Worm (Caenorhabditis elegans): ENCODE measurements around the gene abu-6.

Gene abu-6

ce11 chrV:5158302-5158701 is 3.4 kb downstream of the abu-6 start, which contains the start of gene abu-15:
TSS of gene abu-15 (plus strand) at chrV:5158602.
- TF ChIP-seq him-1 (tag; optimal IDR thresholded peaks at IDR 0.05): no peak
- no peak for TF ChIP-seq dao-5 (tag; optimal IDR thresholded peaks at IDR 0.05)
- TF ChIP-seq W03F9.2 (tag; optimal IDR thresholded peaks at IDR 0.05): no peak

ce11 chrV:5157660-5158059 is 4.0 kb downstream of the abu-6 start, which contains the start of gene srx-39:
TSS of gene srx-39 (minus strand) at chrV:5157760.
- no peak for TF ChIP-seq him-1 (tag; optimal IDR thresholded peaks at IDR 0.05)
- TF ChIP-seq dao-5 (tag; optimal IDR thresholded peaks at IDR 0.05): no peak
- TF ChIP-seq W03F9.2 (tag; optimal IDR thresholded peaks at IDR 0.05): no peak

ce11 chrV:5155516-5155915 is 6.2 kb downstream of the abu-6 start, which contains the start of gene srx-38:
TSS of gene srx-38 (minus strand) at chrV:5155616.
- no peak for TF ChIP-seq him-1 (tag; optimal IDR thresholded peaks at IDR 0.05)
- no peak for TF ChIP-seq dao-5 (tag; optimal IDR thresholded peaks at IDR 0.05)

ce11 chrV:5150880-5151279 is 10.8 kb downstream of the abu-6 start, which contains the start of gene srh-130:
TSS of gene srh-130 (plus strand) at chrV:5151180.
- TF ChIP-seq W03F9.2 (tag; optimal IDR thresholded peaks at IDR 0.05): no peak
- TF ChIP-seq him-1 (tag; optimal IDR thresholded peaks at IDR 0.05): no peak
- TF ChIP-seq dao-5 (tag; optimal IDR thresholded peaks at IDR 0.05): no peak

ce11 chrV:5146394-5146793 is 15.3 kb downstream of the abu-6 start, which contains the start of gene F14F9.6:
TSS of gene F14F9.6 (minus strand) at chrV:5146494.
- TF ChIP-seq dao-5 (tag; optimal IDR thresholded peaks at IDR 0.05) (no peak), him-1 (tag; optimal IDR thresholded peaks at IDR 0.05) (no peak), W03F9.2 (tag; optimal IDR thresholded peaks at IDR 0.05) (no peak)

ce11 chrV:5144541-5144940 is 17.2 kb downstream of the abu-6 start, which contains the start of gene F14F9.2:
TSS of gene F14F9.2 (plus strand) at chrV:5144841.
- TF ChIP-seq W03F9.2 (tag; optimal IDR thresholded peaks at IDR 0.05): no peak
- TF ChIP-seq him-1 (tag; optimal IDR thresholded peaks at IDR 0.05): no peak
- no peak for TF ChIP-seq dao-5 (tag; optimal IDR thresholded peaks at IDR 0.05)

- TF ChIP-seq W03F9.2 (tag; optimal IDR thresholded peaks at IDR 0.05): no peak
- no peak for TF ChIP-seq dao-5 (tag; optimal IDR thresholded peaks at IDR 0.05)
- TF ChIP-seq him-1 (tag; optimal IDR thresholded peaks at IDR 0.05): no peak
Observed at ce11 chrV:5143785-5144184, 17.9 kb downstream of the abu-6 start, which contains the start of gene srh-129. TSS of gene srh-129 (minus strand) at chrV:5143885.

ce11 chrV:5137919-5138318 is 23.8 kb downstream of the abu-6 start, which contains the start of gene F14F9.3:
TSS of gene F14F9.3 (plus strand) at chrV:5138219.
- no peak for TF ChIP-seq W03F9.2 (tag; optimal IDR thresholded peaks at IDR 0.05)
- no peak for TF ChIP-seq dao-5 (tag; optimal IDR thresholded peaks at IDR 0.05)
- TF ChIP-seq him-1 (tag; optimal IDR thresholded peaks at IDR 0.05): no peak

ce11 chrV:5132441-5132840 is 29.3 kb downstream of the abu-6 start, which contains the start of gene F14F9.4:
TSS of gene F14F9.4 (plus strand) at chrV:5132741.
- TF ChIP-seq him-1 (tag; optimal IDR thresholded peaks at IDR 0.05) (no peak), dao-5 (tag; optimal IDR thresholded peaks at IDR 0.05) (no peak), W03F9.2 (tag; optimal IDR thresholded peaks at IDR 0.05) (no peak)

ce11 chrV:5131380-5131779 is 30.3 kb downstream of the abu-6 start:
- peak; percentile 29 for TF ChIP-seq W03F9.2 (tag; optimal IDR thresholded peaks at IDR 0.05)
- TF ChIP-seq him-1 (tag; optimal IDR thresholded peaks at IDR 0.05): no peak
- no peak for TF ChIP-seq dao-5 (tag; optimal IDR thresholded peaks at IDR 0.05)

- no peak for TF ChIP-seq W03F9.2 (tag; optimal IDR thresholded peaks at IDR 0.05)
- no peak for TF ChIP-seq dao-5 (tag; optimal IDR thresholded peaks at IDR 0.05)
- no peak for TF ChIP-seq him-1 (tag; optimal IDR thresholded peaks at IDR 0.05)
Observed at ce11 chrV:5130018-5130417, 31.7 kb downstream of the abu-6 start, which contains the start of gene F14F9.8. TSS of gene F14F9.8 (plus strand) at chrV:5130318.

ce11 chrV:5126793-5127192 is 34.9 kb downstream of the abu-6 start, which contains the start of gene F14F9.5:
TSS of gene F14F9.5 (plus strand) at chrV:5127093.
- TF ChIP-seq him-1 (tag; optimal IDR thresholded peaks at IDR 0.05): no peak
- TF ChIP-seq dao-5 (tag; optimal IDR thresholded peaks at IDR 0.05): no peak

ce11 chrV:5119679-5120078 is 42.0 kb downstream of the abu-6 start, which contains the start of gene sid-1:
TSS of gene sid-1 (plus strand) at chrV:5119970.
- TF ChIP-seq dao-5 (tag; optimal IDR thresholded peaks at IDR 0.05): no peak
- no peak for TF ChIP-seq W03F9.2 (tag; optimal IDR thresholded peaks at IDR 0.05)
- TF ChIP-seq him-1 (tag; optimal IDR thresholded peaks at IDR 0.05): no peak

ce11 chrV:5119109-5119508 is 42.6 kb downstream of the abu-6 start, which contains the start of gene C04F5.9:
TSS of gene C04F5.9 (minus strand) at chrV:5119209.
- TF ChIP-seq W03F9.2 (tag; optimal IDR thresholded peaks at IDR 0.05) (no peak), dao-5 (tag; optimal IDR thresholded peaks at IDR 0.05) (no peak), him-1 (tag; optimal IDR thresholded peaks at IDR 0.05) (no peak)

DNA sequence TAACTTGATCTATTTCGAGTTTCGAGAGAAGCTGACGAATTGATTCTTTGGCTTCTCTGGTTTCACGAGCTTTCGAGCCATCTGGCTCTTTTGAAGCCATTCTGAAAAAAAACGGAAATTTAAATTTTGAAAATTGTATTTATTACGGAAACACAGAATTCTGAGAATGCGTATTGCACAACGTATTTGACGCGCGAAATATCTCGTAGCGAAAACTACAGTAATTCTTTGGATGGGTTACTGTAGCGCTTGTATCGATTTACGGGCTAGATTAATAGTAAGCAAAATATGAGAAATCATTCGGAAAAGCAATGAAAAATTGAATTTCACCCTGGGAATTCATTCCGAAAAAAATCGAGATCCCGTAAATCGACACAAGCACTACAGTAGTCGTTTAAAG is 48.0 kb downstream of the abu-6 start, which contains the start of gene C04F5.8:
C04F5.8 (minus strand) TSS at position 101 of the 400 bp plus-strand sequence.
- TF ChIP-seq dao-5 (tag; optimal IDR thresholded peaks at IDR 0.05) (no peak), him-1 (tag; optimal IDR thresholded peaks at IDR 0.05) (no peak), W03F9.2 (tag; optimal IDR thresholded peaks at IDR 0.05) (no peak)
